Fruit fly (Drosophila melanogaster) whole organism, embryonic: ENCODE measurements around the gene Ufl1.

Experiments
- Adf1 ChIP-seq: fragments of 200-800 bp; sonication (Bioruptor generic); IDR thresholded peaks from 2 replicates; pipeline ENCODE4 v1.3.6; 2022; ENCODE audit warnings: missing biosample characterization, missing genetic modification characterization
- Blimp-1 ChIP-seq: fragments of 200-800 bp; sonication (Bioruptor generic); optimal IDR thresholded peaks from 3 replicates; lab custom pipeline; 2018; ENCODE audit warnings: missing biosample characterization, missing genetic modification characterization, mild to moderate bottlenecking, moderate library complexity, missing genetic modification reagents
- Bteb2 ChIP-seq: fragments of 200-800 bp; sonication (Bioruptor generic); optimal IDR thresholded peaks from 2 replicates; lab custom pipeline; 2016; ENCODE audit warnings: missing biosample characterization, missing genetic modification characterization
- CG1024 ChIP-seq: fragments of 200-800 bp; sonication (Bioruptor generic); IDR thresholded peaks from 2 replicates; pipeline ENCODE4 v1.3.6; 2022; ENCODE audit warnings: missing biosample characterization, missing genetic modification characterization
- CG10543 ChIP-seq: fragments of 200-800 bp; sonication (Bioruptor generic); optimal IDR thresholded peaks from 3 replicates; lab custom pipeline; 2017; ENCODE audit warnings: missing biosample characterization, mild to moderate bottlenecking, missing genetic modification characterization, moderate library complexity
- CG10654 ChIP-seq: fragments of 200-800 bp; sonication (Bioruptor generic); optimal IDR thresholded peaks from 2 replicates; lab custom pipeline; 2016; ENCODE audit warnings: missing biosample characterization, missing genetic modification characterization
- CG13287 ChIP-seq: fragments of 200-800 bp; sonication (Bioruptor generic); IDR thresholded peaks from 2 replicates; pipeline ENCODE4 v1.3.6; 2022; ENCODE audit warnings: missing biosample characterization, missing genetic modification characterization; ENCODE audit not compliant: partially characterized antibody
- CG15073 ChIP-seq: fragments of 200-800 bp; sonication (Bioruptor generic); optimal IDR thresholded peaks from 2 replicates; lab custom pipeline; 2016; ENCODE audit warnings: missing biosample characterization, missing genetic modification characterization
- CG1529 ChIP-seq: fragments of 200-800 bp; sonication (Bioruptor generic); optimal IDR thresholded peaks from 3 replicates; lab custom pipeline; 2018; ENCODE audit warnings: missing biosample characterization, missing genetic modification characterization
- CG16815 ChIP-seq: fragments of 200-800 bp; sonication (Bioruptor generic); optimal IDR thresholded peaks from 3 replicates; lab custom pipeline; 2017; ENCODE audit warnings: missing biosample characterization, mild to moderate bottlenecking, missing genetic modification characterization
- CG17802 ChIP-seq: fragments of 200-800 bp; sonication (Bioruptor generic); optimal IDR thresholded peaks from 2 replicates; lab custom pipeline; 2018; ENCODE audit warnings: missing biosample characterization, mild to moderate bottlenecking, missing genetic modification characterization, moderate library complexity
- CG30431 ChIP-seq: fragments of 200-800 bp; sonication (Bioruptor generic); optimal IDR thresholded peaks from 2 replicates; lab custom pipeline; 2017; ENCODE audit warnings: missing biosample characterization, missing genetic modification characterization
- CG31388 ChIP-seq: fragments of 200-800 bp; sonication (Bioruptor generic); optimal IDR thresholded peaks from 2 replicates; lab custom pipeline; 2016; ENCODE audit warnings: missing biosample characterization, missing genetic modification characterization
- CG3407 ChIP-seq: fragments of 200-800 bp; sonication (Bioruptor generic); optimal IDR thresholded peaks from 2 replicates; lab custom pipeline; 2018; ENCODE audit warnings: missing biosample characterization, mild to moderate bottlenecking, missing genetic modification characterization
- CG6689 ChIP-seq: fragments of 200-800 bp; sonication (Bioruptor generic); IDR thresholded peaks from 2 replicates; pipeline ENCODE4 v1.3.6; 2022; ENCODE audit warnings: missing biosample characterization, missing genetic modification characterization
- CG9876 ChIP-seq: fragments of 200-800 bp; sonication (Bioruptor generic); optimal IDR thresholded peaks from 2 replicates; lab custom pipeline; 2016; ENCODE audit warnings: missing biosample characterization, missing genetic modification characterization
- CG9932 ChIP-seq: fragments of 200-800 bp; sonication (Bioruptor generic); IDR thresholded peaks from 2 replicates; pipeline ENCODE4 v1.3.6; 2022; ENCODE audit warnings: missing biosample characterization, missing genetic modification characterization
- Chrac-16 ChIP-seq: fragments of 200-800 bp; sonication (Bioruptor generic); optimal IDR thresholded peaks from 3 replicates; lab custom pipeline; 2016; ENCODE audit warnings: missing biosample characterization, missing genetic modification characterization
- CrebB ChIP-seq: fragments of 200-800 bp; sonication (Bioruptor generic); optimal IDR thresholded peaks from 3 replicates; lab custom pipeline; 2018; ENCODE audit warnings: missing biosample characterization, mild to moderate bottlenecking, missing genetic modification characterization
- D19A ChIP-seq: fragments of 200-800 bp; optimal IDR thresholded peaks from 3 replicates; lab custom pipeline; 2019; ENCODE audit warnings: missing biosample characterization, mild to moderate bottlenecking, missing genetic modification characterization, moderate library complexity
- E2f1 ChIP-seq: fragments of 200-800 bp; sonication (Bioruptor generic); IDR thresholded peaks from 2 replicates; pipeline ENCODE4 v1.3.6; 2022; ENCODE audit warnings: missing biosample characterization, missing genetic modification characterization
- Eip74EF ChIP-seq, 2 experiments: fragments of 200-800 bp in 1 of 2; fragments of >200 bp in 1 of 2; sonication (Bioruptor generic) in 1 of 2; optimal IDR thresholded peaks; 2 replicates each; lab custom pipeline; 2017 to 2019; ENCODE audit warnings: missing biosample characterization in 2 of 2, missing genetic modification characterization in 2 of 2, mild to moderate bottlenecking in 1 of 2, moderate library complexity in 1 of 2
- GATAe ChIP-seq: fragments of 200-800 bp; sonication (Bioruptor generic); conservative IDR thresholded peaks from 2 replicates; pipeline ENCODE4 v1.3.6; 2022; ENCODE audit warnings: missing biosample characterization, missing genetic modification characterization
- Gug ChIP-seq: fragments of 200-800 bp; sonication (Bioruptor generic); IDR thresholded peaks from 4 replicates; pipeline ENCODE4 v1.3.6; 2022; ENCODE audit warnings: missing biosample characterization, missing genetic modification characterization
- Hey ChIP-seq: fragments of 200-800 bp; sonication (Bioruptor generic); optimal IDR thresholded peaks from 3 replicates; lab custom pipeline; 2018; ENCODE audit warnings: missing biosample characterization, mild to moderate bottlenecking, missing genetic modification characterization
- HmgZ ChIP-seq: fragments of 200-800 bp; sonication (Bioruptor generic); optimal IDR thresholded peaks from 2 replicates; lab custom pipeline; 2018; ENCODE audit warnings: missing biosample characterization, mild to moderate bottlenecking, missing genetic modification characterization
- Hr78 ChIP-seq, 2 experiments: fragments of 200-800 bp in 1 of 2; fragments of >200 bp in 1 of 2; sonication (Bioruptor generic) in 1 of 2; optimal IDR thresholded peaks; 2 replicates each; lab custom pipeline; 2017 to 2019; ENCODE audit warnings: missing biosample characterization in 2 of 2, missing genetic modification characterization in 2 of 2, mild to moderate bottlenecking in 1 of 2, moderate library complexity in 1 of 2
- Nf-YA ChIP-seq: fragments of 200-800 bp; sonication (Bioruptor generic); IDR thresholded peaks from 2 replicates; pipeline ENCODE4 v1.3.6; 2022; ENCODE audit warnings: missing biosample characterization, missing genetic modification characterization
- Xbp1 ChIP-seq: fragments of 200-800 bp; sonication (Bioruptor generic); optimal IDR thresholded peaks from 3 replicates; lab custom pipeline; 2016; ENCODE audit warnings: missing biosample characterization, mild to moderate bottlenecking, missing genetic modification characterization
- bcd ChIP-seq: fragments of 200-800 bp; sonication (Bioruptor generic); optimal IDR thresholded peaks from 2 replicates; lab custom pipeline; 2017; ENCODE audit warnings: missing biosample characterization, mild to moderate bottlenecking, missing genetic modification characterization
- chinmo ChIP-seq: fragments of 200-800 bp; sonication (Bioruptor generic); IDR thresholded peaks from 4 replicates; pipeline ENCODE4 v1.3.6; 2022; ENCODE audit warnings: missing biosample characterization, missing genetic modification characterization; ENCODE audit not compliant: partially characterized antibody
- chm ChIP-seq: fragments of 200-800 bp; sonication (Bioruptor generic); IDR thresholded peaks from 2 replicates; pipeline ENCODE4 v1.3.6; 2022; ENCODE audit warnings: missing biosample characterization, missing genetic modification characterization
- crp ChIP-seq, 2 experiments: fragments of 200-800 bp; sonication (Bioruptor generic); optimal IDR thresholded peaks; 2 replicates in 1 of 2; 3 replicates in 1 of 2; lab custom pipeline; 2017; ENCODE audit warnings: missing biosample characterization in 2 of 2, missing genetic modification characterization in 2 of 2, mild to moderate bottlenecking in 1 of 2, moderate library complexity in 1 of 2
- dysf ChIP-seq: fragments of 200-800 bp; sonication (Bioruptor generic); IDR thresholded peaks from 3 replicates; pipeline ENCODE4 v1.3.6; 2022; ENCODE audit warnings: missing biosample characterization, missing genetic modification characterization
- eve ChIP-seq, 2 experiments: fragments of >200 bp; optimal IDR thresholded peaks; 2 replicates each; lab custom pipeline; 2017; ENCODE audit warnings: missing biosample characterization in 2 of 2, missing genetic modification characterization in 2 of 2
- fd102C ChIP-seq: fragments of 200-800 bp; sonication (Bioruptor generic); optimal IDR thresholded peaks from 2 replicates; lab custom pipeline; 2018; ENCODE audit warnings: missing biosample characterization, mild to moderate bottlenecking, missing genetic modification characterization, moderate library complexity
- gce ChIP-seq: fragments of 200-800 bp; sonication (Bioruptor generic); IDR thresholded peaks from 3 replicates; pipeline ENCODE4 v1.3.6; 2022; ENCODE audit warnings: missing biosample characterization, missing genetic modification characterization
- grn ChIP-seq: fragments of 200-800 bp; sonication (Bioruptor generic); optimal IDR thresholded peaks from 3 replicates; lab custom pipeline; 2017; ENCODE audit warnings: missing biosample characterization, missing genetic modification characterization
- h ChIP-seq: fragments of >200 bp; optimal IDR thresholded peaks from 2 replicates; lab custom pipeline; 2017
- insv ChIP-seq, 2 experiments: fragments of 200-800 bp; sonication (Bioruptor generic); optimal IDR thresholded peaks; 3 replicates each; lab custom pipeline; 2016 to 2018; ENCODE audit warnings: missing biosample characterization in 2 of 2, missing genetic modification characterization in 2 of 2
- jing ChIP-seq: fragments of 200-800 bp; sonication (Bioruptor generic); optimal IDR thresholded peaks from 2 replicates; lab custom pipeline; 2018; ENCODE audit warnings: missing biosample characterization, mild to moderate bottlenecking, missing genetic modification characterization
- luna ChIP-seq: fragments of 200-800 bp; sonication (Bioruptor generic); optimal IDR thresholded peaks from 2 replicates; lab custom pipeline; 2016; ENCODE audit warnings: missing biosample characterization, missing genetic modification characterization
- maf-S ChIP-seq: fragments of 200-800 bp; sonication (Bioruptor generic); optimal IDR thresholded peaks from 2 replicates; lab custom pipeline; 2016; ENCODE audit warnings: missing biosample characterization, missing genetic modification characterization
- nerfin-1 ChIP-seq: fragments of 200-800 bp; sonication (Bioruptor generic); optimal IDR thresholded peaks from 3 replicates; lab custom pipeline; 2019; ENCODE audit warnings: missing biosample characterization, mild to moderate bottlenecking, missing genetic modification characterization, moderate library complexity
- prd ChIP-seq, 3 experiments: fragments of >200 bp in 2 of 3; fragments of 200-800 bp in 1 of 3; sonication (Bioruptor generic) in 1 of 3; optimal IDR thresholded peaks in 2 of 3; IDR thresholded peaks in 1 of 3; 2 replicates in 2 of 3; 3 replicates in 1 of 3; pipeline versions ENCODE4 v1.3.6 to Lab custom; 2017 to 2022; ENCODE audit warnings: missing biosample characterization in 1 of 3, missing genetic modification characterization in 1 of 3
- ro ChIP-seq: fragments of 200-800 bp; sonication (Bioruptor generic); IDR thresholded peaks from 2 replicates; pipeline ENCODE4 v1.3.6; 2022; ENCODE audit warnings: missing biosample characterization, missing genetic modification characterization
- tio ChIP-seq: fragments of 200-800 bp; sonication (Bioruptor generic); optimal IDR thresholded peaks from 2 replicates; lab custom pipeline; 2017; ENCODE audit warnings: missing biosample characterization, missing genetic modification characterization, inconsistent platforms
- tup ChIP-seq: fragments of 200-800 bp; sonication (Bioruptor generic); optimal IDR thresholded peaks from 2 replicates; lab custom pipeline; 2016; ENCODE audit warnings: missing biosample characterization, mild to moderate bottlenecking, missing genetic modification characterization, moderate library complexity
- wor ChIP-seq: fragments of 200-800 bp; sonication (Bioruptor generic); IDR thresholded peaks from 2 replicates; pipeline ENCODE4 v1.3.6; 2022; ENCODE audit warnings: missing biosample characterization, missing genetic modification characterization
- zfh1 ChIP-seq: fragments of 200-800 bp; sonication (Bioruptor generic); IDR thresholded peaks from 3 replicates; pipeline ENCODE4 v1.3.6; 2022; ENCODE audit warnings: missing biosample characterization, missing genetic modification characterization

Ufl1 gene

dm6 chr3R:7075712-7076183 is 1.5 kb upstream of the Ufl1 start (continued):
- TF ChIP-seq crp (GFP tag; optimal IDR thresholded peaks at IDR 0.05; lab: Kevin White, UChicago) (peak in 1 of 2 experiments; percentile 45), Hr78 (GFP tag; optimal IDR thresholded peaks at IDR 0.05; lab: Kevin White, UChicago) (peak in 1 of 2 experiments; percentile 78), insv (GFP tag; optimal IDR thresholded peaks at IDR 0.05; lab: Kevin White, UChicago) (peak in 1 of 2 experiments; percentile 15), luna (GFP tag; lab: Kevin White, UChicago) (peak; percentile 74), maf-S (peak; percentile 83), h (lab: Kevin White, UChicago) (no peak), CG17802 (tag; lab: Kevin White, UChicago) (peak; percentile 62), dysf (no peak), chinmo (no peak), CG6689 (GFP tag; lab: Robert Waterston, UW) (no peak), CG9932 (GFP tag; lab: Robert Waterston, UW) (no peak), chm (no peak), CG13287 (GFP tag; lab: Robert Waterston, UW) (no peak), Chrac-16 (GFP tag; lab: Kevin White, UChicago) (peak; percentile 88), Xbp1 (GFP tag; lab: Kevin White, UChicago) (peak; percentile 92), CG10654 (GFP tag; lab: Kevin White, UChicago) (peak; percentile 86), CG1024 (GFP tag; lab: Robert Waterston, UW) (no peak), Bteb2 (GFP tag; lab: Kevin White, UChicago) (peak; percentile 85), CG30431 (GFP tag; lab: Kevin White, UChicago) (peak; percentile 77), nerfin-1 (peak; percentile 83), tup (peak; percentile 67), GATAe (GFP tag; lab: Robert Waterston, UW) (no peak), HmgZ (tag; lab: Kevin White, UChicago) (peak; percentile 95), Gug (GFP tag; lab: Robert Waterston, UW) (peak; percentile 86), ro (GFP tag; lab: Robert Waterston, UW) (no peak), CG10543 (GFP tag; lab: Kevin White, UChicago) (peak; percentile 80), CrebB (peak; percentile 77), CG3407 (GFP tag; lab: Kevin White, UChicago) (peak; percentile 73), eve (GFP tag; optimal IDR thresholded peaks at IDR 0.05; lab: Kevin White, UChicago) (no peak), prd (optimal IDR thresholded peaks at IDR 0.05; lab: Kevin White, UChicago) (no peak), prd (GFP tag; IDR thresholded peaks at IDR 0.05; lab: Robert Waterston, UW) (no peak), wor (GFP tag; lab: Robert Waterston, UW) (no peak), CG15073 (GFP tag; lab: Kevin White, UChicago) (peak; percentile 34), CG9876 (GFP tag; lab: Kevin White, UChicago) (peak; percentile 83), jing (GFP tag; lab: Kevin White, UChicago) (no peak), gce (GFP tag; lab: Robert Waterston, UW) (no peak), fd102C (GFP tag; lab: Kevin White, UChicago) (peak; percentile 38), CG16815 (GFP tag; lab: Kevin White, UChicago) (peak; percentile 78), Hey (tag; lab: Kevin White, UChicago) (peak; percentile 31), Blimp-1 (GFP tag; lab: Kevin White, UChicago) (peak; percentile 88), Nf-YA (no peak), grn (GFP tag; lab: Kevin White, UChicago) (peak; percentile 93), E2f1 (GFP tag; lab: Robert Waterston, UW) (no peak), CG31388 (GFP tag; lab: Kevin White, UChicago) (peak; percentile 70), Eip74EF (GFP tag; optimal IDR thresholded peaks at IDR 0.05; lab: Kevin White, UChicago) (peak in 1 of 2 experiments; percentile 72), zfh1 (GFP tag; lab: Robert Waterston, UW) (no peak), bcd (GFP tag; lab: Kevin White, UChicago) (peak; percentile 87), CG1529 (GFP tag; lab: Kevin White, UChicago) (peak; percentile 66), Adf1 (GFP tag; lab: Robert Waterston, UW) (no peak), tio (GFP tag; lab: Kevin White, UChicago) (peak; percentile 85), D19A (tag; lab: Kevin White, UChicago) (peak; percentile 88)
